Worm (Caenorhabditis elegans) whole organism, young adult: ENCODE data around the gene M02B1.3.

Experiments
- D2030.7 ChIP-seq: fragments of 200-800 bp; sonication (Bioruptor generic); IDR thresholded peaks from 2 replicates; pipeline ENCODE4 v1.3.6; 2022; ENCODE audit warnings: missing genetic modification reagents, missing genetic modification characterization, missing compliant biosample characterization
- ceh-27 ChIP-seq: fragments of 200-800 bp; sonication (Bioruptor generic); optimal IDR thresholded peaks from 2 replicates; lab custom pipeline; 2018; ENCODE audit warnings: mild to moderate bottlenecking, missing genetic modification characterization, moderate library complexity, missing compliant biosample characterization
- ceh-40 ChIP-seq: fragments of 200-800 bp; sonication (Bioruptor generic); IDR thresholded peaks from 2 replicates; pipeline ENCODE4 v1.3.6; 2022; ENCODE audit warnings: missing genetic modification characterization, missing compliant biosample characterization
- lsl-1 ChIP-seq: fragments of 200-800 bp; sonication (Bioruptor generic); optimal IDR thresholded peaks from 2 replicates; lab custom pipeline; 2018; ENCODE audit warnings: mild to moderate bottlenecking, missing genetic modification characterization, moderate library complexity, missing compliant biosample characterization
- snpc-4 ChIP-seq, 5 experiments: fragments of 150-350 bp in 1 of 5; sonication (generic microtip) in 4 of 5; optimal IDR thresholded peaks; 2 replicates each; lab custom pipeline; 2014 to 2018; ENCODE audit warnings: missing genetic modification characterization in 5 of 5, missing biosample characterization in 3 of 5, antibody characterized with exemption in 2 of 5, mild to moderate bottlenecking in 2 of 5, missing compliant biosample characterization in 2 of 5, missing genotype in 2 of 5, moderate library complexity in 2 of 5, missing genetic modification reagents in 1 of 5
- tbx-9 ChIP-seq: sonication (generic microtip); optimal IDR thresholded peaks from 2 replicates; lab custom pipeline; 2016; ENCODE audit warnings: borderline replicate concordance, missing genetic modification characterization, inconsistent platforms, missing compliant biosample characterization
- unc-62 ChIP-seq: fragments of 150-350 bp; optimal IDR thresholded peaks from 2 replicates; lab custom pipeline; 2014; ENCODE audit warnings: missing biosample characterization, missing genetic modification reagents, missing genetic modification characterization
- ztf-18 ChIP-seq: sonication (generic microtip); optimal IDR thresholded peaks from 2 replicates; lab custom pipeline; 2016; ENCODE audit warnings: missing genotype, mild to moderate bottlenecking, missing genetic modification characterization, missing compliant biosample characterization

ce11 chrIV:12849030-12849560 lies 12.8 kb downstream of the M02B1.3 start, which contains the start of gene srf-3:
- no peak for TF ChIP-seq snpc-4 (GFP tag; optimal IDR thresholded peaks at IDR 0.05; lab: Kevin White, UChicago)
- TF ChIP-seq snpc-4 (tag; optimal IDR thresholded peaks at IDR 0.05; lab: Kevin White, UChicago) = no peak
- no peak for TF ChIP-seq unc-62 (GFP tag; lab: Kevin White, UChicago)
- no peak for TF ChIP-seq D2030.7
- TF ChIP-seq ceh-27 (GFP tag; lab: Kevin White, UChicago) = no peak
- TF ChIP-seq tbx-9 (tag; lab: Kevin White, UChicago) = no peak
- no peak for TF ChIP-seq ztf-18 (tag; lab: Kevin White, UChicago)
- no peak for TF ChIP-seq ceh-40 (GFP tag; lab: Robert Waterston, UW)
- no peak for TF ChIP-seq lsl-1
